Worm (Caenorhabditis elegans): ENCODE results near the gene ZC262.13.

ce11 chrIII:8324412-8324811 is 1.6 kb upstream of the ZC262.13 start, which contains the start of gene F10E9.12:
- TF ChIP-seq aly-2 (tag; optimal IDR thresholded peaks at IDR 0.05) (no peak), elt-1 (tag; optimal IDR thresholded peaks at IDR 0.05) (no peak), nhr-237 (tag; optimal IDR thresholded peaks at IDR 0.05) (no peak), ztf-11 (tag; optimal IDR thresholded peaks at IDR 0.05) (no peak), ceh-82 (tag; optimal IDR thresholded peaks at IDR 0.05) (no peak), fos-1 (tag; optimal IDR thresholded peaks at IDR 0.05) (no peak), mdl-1 (tag; optimal IDR thresholded peaks at IDR 0.05) (no peak), nhr-77 (tag; optimal IDR thresholded peaks at IDR 0.05) (no peak), ZK546.5 (tag; optimal IDR thresholded peaks at IDR 0.05) (no peak), nhr-12 (tag; optimal IDR thresholded peaks at IDR 0.05) (no peak), snpc-4 (tag; optimal IDR thresholded peaks at IDR 0.05) (no peak), lsy-2 (tag; optimal IDR thresholded peaks at IDR 0.05) (no peak)

Measured in whole organism, L2 larva.